Worm (Caenorhabditis elegans) whole organism, young adult: ENCODE measurements around the gene clec-165.

Experiments used
- F10E7.11 ChIP-seq: sonication (generic microtip); optimal IDR thresholded peaks from 2 replicates; lab custom pipeline; 2017; ENCODE audit warnings: mild to moderate bottlenecking, missing genetic modification characterization, moderate library complexity, missing compliant biosample characterization
- F22D6.2 ChIP-seq: sonication (generic microtip); optimal IDR thresholded peaks from 2 replicates; lab custom pipeline; 2016; ENCODE audit warnings: mild to moderate bottlenecking, missing genetic modification characterization, missing compliant biosample characterization
- F49E8.2 ChIP-seq: sonication (generic microtip); optimal IDR thresholded peaks from 3 replicates; lab custom pipeline; 2017; ENCODE audit warnings: missing genetic modification characterization, mild to moderate bottlenecking, missing compliant biosample characterization, antibody characterized with exemption, moderate library complexity; ENCODE audit not compliant: insufficient read depth
- K11D2.4 ChIP-seq: fragments of 200-800 bp; sonication (Bioruptor generic); IDR thresholded peaks from 2 replicates; pipeline ENCODE4 v1.3.6; 2022; ENCODE audit warnings: missing genetic modification reagents, missing genetic modification characterization, missing compliant biosample characterization
- K12H6.12 ChIP-seq: fragments of 200-800 bp; sonication (Bioruptor generic); optimal IDR thresholded peaks from 2 replicates; lab custom pipeline; 2018; ENCODE audit warnings: mild to moderate bottlenecking, missing genetic modification characterization, missing compliant biosample characterization
- T07F8.4 ChIP-seq: sonication (generic microtip); optimal IDR thresholded peaks from 2 replicates; lab custom pipeline; 2016; ENCODE audit warnings: mild to moderate bottlenecking, missing genetic modification characterization, moderate library complexity, missing compliant biosample characterization
- Y53G8AR.9 ChIP-seq: fragments of 200-800 bp; sonication (Bioruptor generic); conservative IDR thresholded peaks from 2 replicates; pipeline ENCODE4 v1.3.6; 2022; ENCODE audit warnings: missing genetic modification reagents, missing genetic modification characterization, missing compliant biosample characterization
- aptf-3 ChIP-seq: fragments of 200-800 bp; sonication (Bioruptor generic); IDR thresholded peaks from 2 replicates; pipeline ENCODE4 v1.3.6; 2022; ENCODE audit warnings: missing genetic modification characterization, missing compliant biosample characterization
- bed-2 ChIP-seq: fragments of 200-800 bp; sonication (Bioruptor generic); IDR thresholded peaks from 2 replicates; pipeline ENCODE4 v1.3.6; 2022; ENCODE audit warnings: missing genetic modification reagents, missing genetic modification characterization, missing compliant biosample characterization
- ccch-3 ChIP-seq: fragments of 200-800 bp; sonication (Bioruptor generic); optimal IDR thresholded peaks from 2 replicates; lab custom pipeline; 2018; ENCODE audit warnings: mild to moderate bottlenecking, missing genetic modification characterization, missing compliant biosample characterization
- cebp-2 ChIP-seq: fragments of 200-800 bp; sonication (Bioruptor generic); IDR thresholded peaks from 2 replicates; pipeline ENCODE4 v1.3.6; 2022; ENCODE audit warnings: missing genetic modification characterization, missing compliant biosample characterization
- ceh-79 ChIP-seq: sonication (generic microtip); optimal IDR thresholded peaks from 2 replicates; lab custom pipeline; 2017; ENCODE audit warnings: mild to moderate bottlenecking, missing genetic modification characterization, missing compliant biosample characterization
- dpff-1 ChIP-seq: sonication (generic microtip); optimal IDR thresholded peaks from 2 replicates; lab custom pipeline; 2017; ENCODE audit warnings: mild to moderate bottlenecking, missing genetic modification characterization, missing compliant biosample characterization
- fkh-3 ChIP-seq: sonication (generic microtip); optimal IDR thresholded peaks from 2 replicates; lab custom pipeline; 2016; ENCODE audit warnings: mild to moderate bottlenecking, missing genetic modification characterization, missing compliant biosample characterization
- hmg-1.2 ChIP-seq: fragments of 200-800 bp; sonication (Bioruptor generic); IDR thresholded peaks from 2 replicates; pipeline ENCODE4 v1.3.6; 2022; ENCODE audit warnings: missing genetic modification reagents, missing genetic modification characterization, missing compliant biosample characterization
- hmg-20 ChIP-seq: fragments of 200-800 bp; sonication (Bioruptor generic); IDR thresholded peaks from 2 replicates; pipeline ENCODE4 v1.3.6; 2022; ENCODE audit warnings: missing genetic modification reagents, missing genetic modification characterization, missing compliant biosample characterization
- lir-1 ChIP-seq: fragments of 200-800 bp; sonication (Bioruptor generic); conservative IDR thresholded peaks from 2 replicates; pipeline ENCODE4 v1.3.6; 2022; ENCODE audit warnings: missing genetic modification reagents, missing genetic modification characterization, missing compliant biosample characterization
- madf-10 ChIP-seq: sonication (generic microtip); optimal IDR thresholded peaks from 2 replicates; lab custom pipeline; 2016; ENCODE audit warnings: mild to moderate bottlenecking, missing genetic modification characterization, missing compliant biosample characterization
- mcd-1 ChIP-seq: fragments of 200-800 bp; sonication (Bioruptor generic); IDR thresholded peaks from 2 replicates; pipeline ENCODE4 v1.3.6; 2022; ENCODE audit warnings: missing genetic modification reagents, missing genetic modification characterization, missing compliant biosample characterization
- mel-28 ChIP-seq: sonication (generic microtip); optimal IDR thresholded peaks from 2 replicates; lab custom pipeline; 2016; ENCODE audit warnings: borderline replicate concordance, mild to moderate bottlenecking, missing genetic modification characterization, missing compliant biosample characterization
- nfya-2 ChIP-seq: fragments of 200-800 bp; sonication (Bioruptor generic); IDR thresholded peaks from 2 replicates; pipeline ENCODE4 v1.3.6; 2022; ENCODE audit warnings: missing genetic modification reagents, missing genetic modification characterization, missing compliant biosample characterization
- nfyb-1 ChIP-seq: fragments of 200-800 bp; sonication (Bioruptor generic); IDR thresholded peaks from 2 replicates; pipeline ENCODE4 v1.3.6; 2022; ENCODE audit warnings: missing genetic modification reagents, missing genetic modification characterization, missing compliant biosample characterization
- nhr-80 ChIP-seq: sonication (generic microtip); optimal IDR thresholded peaks from 2 replicates; lab custom pipeline; 2016; ENCODE audit warnings: missing genetic modification characterization, missing compliant biosample characterization
- rcor-1 ChIP-seq: fragments of 200-800 bp; sonication (Bioruptor generic); IDR thresholded peaks from 2 replicates; pipeline ENCODE4 v1.3.6; 2022; ENCODE audit warnings: missing genetic modification reagents, missing genetic modification characterization, missing compliant biosample characterization
- rec-8 ChIP-seq, 2 experiments: sonication (generic microtip); optimal IDR thresholded peaks; 2 replicates each; lab custom pipeline; 2016; ENCODE audit warnings: mild to moderate bottlenecking in 2 of 2, missing genetic modification characterization in 2 of 2, missing genetic modification reagents in 2 of 2, missing genotype in 2 of 2, missing biosample characterization in 1 of 2, missing compliant biosample characterization in 1 of 2, moderate library complexity in 1 of 2
- repo-1 ChIP-seq: sonication (generic microtip); optimal IDR thresholded peaks from 2 replicates; lab custom pipeline; 2017; ENCODE audit warnings: mild to moderate bottlenecking, missing genetic modification characterization, missing compliant biosample characterization
- rpc-1 ChIP-seq, 2 experiments: fragments of 150-350 bp in 1 of 2; sonication (generic microtip) in 1 of 2; optimal IDR thresholded peaks; 2 replicates each; lab custom pipeline; 2014 to 2018; ENCODE audit warnings: missing biosample characterization in 1 of 2, missing genetic modification characterization in 1 of 2, missing genetic modification reagents in 1 of 2, missing genotype in 1 of 2
- sdz-38 ChIP-seq: sonication (generic microtip); optimal IDR thresholded peaks from 2 replicates; lab custom pipeline; 2016; ENCODE audit warnings: missing genotype, missing genetic modification characterization, missing compliant biosample characterization
- snpc-1.3 ChIP-seq: sonication (generic microtip); optimal IDR thresholded peaks from 2 replicates; lab custom pipeline; 2017; ENCODE audit warnings: missing genetic modification characterization, mild to moderate bottlenecking, missing compliant biosample characterization, antibody characterized with exemption, moderate library complexity, missing genotype, missing genetic modification reagents; ENCODE audit not compliant: insufficient read depth
- snpc-3.4 ChIP-seq: sonication (generic microtip); optimal IDR thresholded peaks from 2 replicates; lab custom pipeline; 2017; ENCODE audit warnings: missing genetic modification characterization, mild to moderate bottlenecking, missing compliant biosample characterization, antibody characterized with exemption, moderate library complexity, missing genotype, missing genetic modification reagents
- unc-130 ChIP-seq: sonication (generic microtip); optimal IDR thresholded peaks from 2 replicates; lab custom pipeline; 2016; ENCODE audit warnings: missing genetic modification reagents, missing genetic modification characterization, missing compliant biosample characterization
- zim-3 ChIP-seq: sonication (generic microtip); optimal IDR thresholded peaks from 2 replicates; lab custom pipeline; 2017; ENCODE audit warnings: mild to moderate bottlenecking, missing genetic modification characterization, moderate library complexity, missing compliant biosample characterization
- ztf-22 ChIP-seq: fragments of 200-800 bp; sonication (Bioruptor generic); optimal IDR thresholded peaks from 2 replicates; lab custom pipeline; 2018; ENCODE audit warnings: mild to moderate bottlenecking, missing genetic modification characterization, moderate library complexity, missing compliant biosample characterization
- ztf-26 ChIP-seq: sonication (generic microtip); optimal IDR thresholded peaks from 2 replicates; lab custom pipeline; 2017; ENCODE audit warnings: missing genetic modification characterization, missing compliant biosample characterization

clec-165 gene

ce11 chrIV:1228675-1229130 is 18.0 kb downstream of the clec-165 start, which contains the start of gene W09G12.7:
TSS of gene W09G12.7 (plus strand) at chrIV:1229080.
- TF ChIP-seq fkh-3 (tag; lab: Kevin White, UChicago) (no peak), nhr-80 (tag; lab: Kevin White, UChicago) (peak; percentile 48)

ce11 chrIV:1225596-1226232 is 21.0 kb downstream of the clec-165 start, which contains the start of gene W09G12.8:
TSS of gene W09G12.8 (plus strand) at chrIV:1226182.
- TF ChIP-seq dpff-1 (tag; lab: Kevin White, UChicago) (no peak), ztf-26 (tag; lab: Kevin White, UChicago) (no peak), T07F8.4 (tag; lab: Kevin White, UChicago) (no peak)

- TF ChIP-seq K12H6.12 (no peak), ztf-22 (no peak), hmg-20 (no peak), madf-10 (tag; lab: Kevin White, UChicago) (no peak), K11D2.4 (GFP tag; lab: Robert Waterston, UW) (no peak), bed-2 (GFP tag; lab: Robert Waterston, UW) (no peak), snpc-1.3 (tag; lab: Kevin White, UChicago) (no peak), lir-1 (GFP tag; lab: Robert Waterston, UW) (no peak), rcor-1 (GFP tag; lab: Robert Waterston, UW) (no peak), ceh-79 (tag; lab: Kevin White, UChicago) (no peak), snpc-3.4 (tag; lab: Kevin White, UChicago) (no peak), ccch-3 (GFP tag; lab: Kevin White, UChicago) (no peak)
Measured at ce11 chrIV:1224781-1225180, 21.9 kb downstream of the clec-165 start.

- TF ChIP-seq bed-2 (GFP tag; lab: Robert Waterston, UW) (no peak), F22D6.2 (tag; lab: Kevin White, UChicago) (no peak), repo-1 (no peak), hmg-1.2 (GFP tag; lab: Robert Waterston, UW) (peak; percentile 81), nfyb-1 (no peak)
Measured at ce11 chrIV:1221167-1221566, 25.5 kb downstream of the clec-165 start, which contains the start of gene W09G12.10. TSS of gene W09G12.10 (minus strand) at chrIV:1221287.

ce11 chrIV:1216290-1216689 is 30.4 kb downstream of the clec-165 start, which contains the start of gene W09G12.9:
TSS of gene W09G12.9 (plus strand) at chrIV:1216590.
- no peak for TF ChIP-seq nfyb-1
- TF ChIP-seq nhr-80 (tag; lab: Kevin White, UChicago) = peak; percentile 40

ce11 chrIV:1215536-1215935 is 31.1 kb downstream of the clec-165 start:
- no peak for TF ChIP-seq sdz-38 (tag; lab: Kevin White, UChicago)
- TF ChIP-seq mel-28 = no peak
- TF ChIP-seq rcor-1 (GFP tag; lab: Robert Waterston, UW) = no peak
- no peak for TF ChIP-seq Y53G8AR.9 (GFP tag; lab: Robert Waterston, UW)
- TF ChIP-seq rpc-1 (optimal IDR thresholded peaks at IDR 0.05; lab: Kevin White, UChicago) = no peak
- no peak for TF ChIP-seq rpc-1 (tag; optimal IDR thresholded peaks at IDR 0.05; lab: Kevin White, UChicago)
- TF ChIP-seq ccch-3 (GFP tag; lab: Kevin White, UChicago) = no peak
- no peak for TF ChIP-seq cebp-2 (GFP tag; lab: Robert Waterston, UW)
- no peak for TF ChIP-seq rec-8 (tag; optimal IDR thresholded peaks at IDR 0.05; lab: Kevin White, UChicago)
- TF ChIP-seq F10E7.11 = no peak
- TF ChIP-seq mcd-1 (GFP tag; lab: Robert Waterston, UW) = no peak
- TF ChIP-seq zim-3 (tag; lab: Kevin White, UChicago) = no peak
- no peak for TF ChIP-seq unc-130 (GFP tag; lab: Kevin White, UChicago)
- TF ChIP-seq aptf-3 = no peak
- no peak for TF ChIP-seq nfyb-1
- TF ChIP-seq nfya-2 (GFP tag; lab: Robert Waterston, UW) = no peak
- no peak for TF ChIP-seq F49E8.2 (tag; lab: Kevin White, UChicago)
